Worm (Caenorhabditis elegans) whole organism, L2 larva: ENCODE measurements around the gene prp-9.

Experiments used
- aly-2 ChIP-seq: fragments of 150-350 bp; optimal IDR thresholded peaks from 2 replicates; lab custom pipeline; 2014; ENCODE audit warnings: missing biosample characterization, missing genetic modification characterization
- ama-1 ChIP-seq: fragments of 150-350 bp; optimal IDR thresholded peaks from 2 replicates; lab custom pipeline; 2018; ENCODE audit warnings: inconsistent platforms
- ceh-16 ChIP-seq: fragments of 150-350 bp; optimal IDR thresholded peaks from 2 replicates; lab custom pipeline; 2014; ENCODE audit warnings: missing biosample characterization, missing genetic modification characterization
- unc-39 ChIP-seq: fragments of 150-350 bp; optimal IDR thresholded peaks from 2 replicates; lab custom pipeline; 2014; ENCODE audit warnings: missing biosample characterization, missing genetic modification characterization
- unc-55 ChIP-seq: fragments of 150-350 bp; sonication (generic microtip); optimal IDR thresholded peaks from 3 replicates; lab custom pipeline; 2014; ENCODE audit warnings: missing biosample characterization, missing genetic modification reagents, missing genetic modification characterization

Gene prp-9

DNA sequence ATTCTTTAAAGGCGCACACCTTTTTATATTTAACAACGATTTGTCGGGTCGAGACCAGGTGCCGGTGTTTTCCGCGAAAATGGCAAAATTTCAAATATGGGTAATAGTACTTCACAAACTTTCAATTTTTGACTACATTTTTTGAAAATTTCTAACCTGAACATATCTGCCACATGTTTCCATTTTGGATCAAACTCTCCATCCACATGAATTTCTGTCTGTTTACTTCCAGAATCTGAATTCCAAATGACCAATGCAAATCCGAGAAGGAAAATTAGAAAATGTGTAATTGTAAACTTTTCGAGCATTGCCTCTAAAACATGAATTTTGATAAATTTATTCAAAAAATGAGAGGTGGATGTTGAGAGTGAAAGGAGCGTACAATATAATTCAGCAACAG, 45.0 kb downstream of the prp-9 start, which contains the start of gene lact-4:
TSS of gene lact-4 (minus strand) at position 313 of the 400 bp plus-strand sequence.
- no peak for TF ChIP-seq unc-55 (GFP tag; lab: Kevin White, UChicago)
- TF ChIP-seq, all 48 proteins: peak for 0

DNA sequence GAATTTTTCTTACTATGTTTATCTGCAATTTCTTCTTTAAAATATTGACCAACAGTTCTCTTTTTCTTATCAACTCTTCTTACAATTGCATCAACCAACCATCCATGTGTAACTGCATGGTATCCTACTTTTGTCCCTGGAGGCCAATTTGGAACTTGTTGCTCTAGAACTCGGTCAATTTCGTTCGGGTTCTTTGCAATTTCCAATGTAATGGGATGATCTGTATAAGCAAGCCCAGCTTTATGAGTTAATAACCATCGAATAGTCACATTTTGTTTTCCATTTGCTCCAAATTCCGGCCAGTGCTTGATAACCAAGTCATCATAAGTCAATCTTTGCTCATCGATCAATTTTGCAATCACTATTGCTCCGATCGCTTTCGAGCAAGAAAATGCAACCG, 45.9 kb downstream of the prp-9 start:
- TF ChIP-seq ama-1 (lab: Kevin White, UChicago), result peak; percentile 70
- no peak for TF ChIP-seq aly-2 (tag; lab: Kevin White, UChicago)

DNA sequence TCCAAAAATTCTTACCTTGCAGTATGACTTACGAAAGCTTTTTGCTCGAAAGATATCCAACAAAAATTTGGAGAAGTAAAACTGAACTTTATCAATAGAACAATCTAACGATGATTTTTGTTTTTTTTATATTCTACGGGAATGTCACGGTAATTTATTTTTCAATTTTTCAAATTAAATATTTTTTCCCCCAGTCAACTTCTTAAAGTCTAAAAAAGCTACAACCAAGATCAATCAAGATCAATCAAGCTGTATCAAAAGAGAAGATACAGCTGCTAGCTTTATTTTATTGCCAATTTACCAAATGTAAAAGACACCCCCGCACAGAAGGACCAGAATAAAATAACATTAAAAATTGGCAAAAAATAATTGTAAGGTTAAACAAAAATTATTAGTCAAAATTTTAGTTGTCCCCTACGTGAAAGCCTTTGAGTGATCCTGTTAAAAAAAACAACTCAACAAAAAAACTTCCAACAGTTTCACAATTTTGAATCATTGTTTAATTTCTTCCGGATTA, 49.8 kb downstream of the prp-9 start, which contains the start of the genes M05D6.1 and M05D6.3:
TSS of gene M05D6.1 (minus strand) at position 101 of the 517 bp plus-strand sequence.
TSS of gene M05D6.3 (plus strand) at position 467 of the 517 bp plus-strand sequence.
- TF ChIP-seq unc-39 (no peak), ceh-16 (tag; lab: Kevin White, UChicago) (no peak)
